Worm (Caenorhabditis elegans) whole organism, L4/young adult: ENCODE data around the gene ard-1.

Source experiments
- dao-5 ChIP-seq: sonication (generic microtip); optimal IDR thresholded peaks from 2 replicates; lab custom pipeline; 2016; ENCODE audit warnings: missing genotype, missing genetic modification characterization, moderate library complexity, missing compliant biosample characterization
- him-1 ChIP-seq: sonication (generic microtip); optimal IDR thresholded peaks from 2 replicates; lab custom pipeline; 2016; ENCODE audit warnings: missing genotype, missing genetic modification reagents, missing genetic modification characterization, missing compliant biosample characterization

DNA sequence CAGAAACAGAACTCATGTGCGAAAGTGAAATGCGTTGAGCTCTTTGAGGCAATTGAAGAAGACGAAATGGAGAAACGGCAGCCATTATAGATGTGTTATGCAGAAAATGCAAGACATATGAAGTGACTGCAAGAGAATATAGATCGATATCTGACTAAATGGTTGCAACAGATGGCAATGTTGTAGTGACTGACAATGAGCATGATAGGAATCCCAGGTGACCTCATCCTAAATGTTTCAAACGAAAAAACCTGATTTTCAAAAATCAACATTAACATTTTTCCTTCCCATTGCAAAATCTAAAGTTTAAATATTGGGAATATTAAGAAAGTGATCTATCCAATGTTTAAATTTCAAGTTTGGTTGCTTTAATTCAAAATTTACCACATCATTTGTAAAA, 29.6 kb downstream of the ard-1 start, which contains the start of gene C08F8.15:
- TF ChIP-seq dao-5 (tag; lab: Kevin White, UChicago) = no peak
- no peak for TF ChIP-seq him-1 (tag; lab: Kevin White, UChicago)
